Worm (Caenorhabditis elegans) whole organism, L2 larva: ENCODE measurements around the gene nhr-143.

Experiments used
- C34F6.9 ChIP-seq: fragments of 150-350 bp; optimal IDR thresholded peaks from 2 replicates; lab custom pipeline; 2014; ENCODE audit warnings: missing biosample characterization, missing genetic modification characterization
- R02D3.7 ChIP-seq: fragments of 150-350 bp; optimal IDR thresholded peaks from 2 replicates; lab custom pipeline; 2014; ENCODE audit warnings: missing biosample characterization, missing genetic modification characterization
- ama-1 ChIP-seq: fragments of 150-350 bp; optimal IDR thresholded peaks from 2 replicates; lab custom pipeline; 2018; ENCODE audit warnings: inconsistent platforms
- dmd-4 ChIP-seq: sonication (generic microtip); optimal IDR thresholded peaks from 2 replicates; lab custom pipeline; 2017; ENCODE audit warnings: missing biosample characterization, missing genetic modification characterization
- lin-39 ChIP-seq: fragments of 150-350 bp; optimal IDR thresholded peaks from 2 replicates; lab custom pipeline; 2014; ENCODE audit warnings: missing biosample characterization, missing genetic modification reagents, missing genetic modification characterization
- nhr-12 ChIP-seq: fragments of 150-350 bp; optimal IDR thresholded peaks from 2 replicates; lab custom pipeline; 2014; ENCODE audit warnings: missing biosample characterization, missing genetic modification characterization
- nhr-237 ChIP-seq: fragments of 150-350 bp; optimal IDR thresholded peaks from 2 replicates; lab custom pipeline; 2014; ENCODE audit warnings: missing biosample characterization, missing genetic modification characterization
- nhr-77 ChIP-seq: fragments of 150-350 bp; optimal IDR thresholded peaks from 2 replicates; lab custom pipeline; 2014; ENCODE audit warnings: missing biosample characterization, missing genetic modification characterization
- sma-3 ChIP-seq: sonication (generic microtip); optimal IDR thresholded peaks from 2 replicates; lab custom pipeline; 2016; ENCODE audit warnings: missing genetic modification reagents, missing genetic modification characterization, missing compliant biosample characterization
- unc-39 ChIP-seq: fragments of 150-350 bp; optimal IDR thresholded peaks from 2 replicates; lab custom pipeline; 2014; ENCODE audit warnings: missing biosample characterization, missing genetic modification characterization
- unc-62 ChIP-seq: fragments of 150-350 bp; optimal IDR thresholded peaks from 2 replicates; lab custom pipeline; 2014; ENCODE audit warnings: missing biosample characterization, missing genetic modification reagents, missing genetic modification characterization

DNA sequence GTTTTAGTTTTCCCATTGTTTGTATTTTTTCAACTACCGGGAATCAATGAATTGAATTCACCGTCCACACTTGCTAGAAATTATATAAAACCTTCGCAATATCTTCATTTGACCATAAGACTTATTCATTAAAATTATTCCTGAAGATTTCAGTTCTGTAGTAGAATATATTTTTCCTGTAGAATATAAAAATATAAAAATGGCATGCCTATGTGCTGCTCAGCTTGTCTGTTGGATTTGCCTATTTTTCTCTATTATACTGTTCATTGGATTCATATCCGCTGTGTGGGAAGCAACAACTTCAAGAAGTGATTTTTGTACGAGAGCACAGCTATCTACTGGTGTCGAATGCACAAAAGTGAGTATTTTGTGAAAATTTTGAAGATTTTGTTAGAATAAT, 16.9 kb upstream of the nhr-143 start, which contains the start of gene F59E11.6:
- TF ChIP-seq R02D3.7 (tag; lab: Kevin White, UChicago), result no peak
- no peak for TF ChIP-seq dmd-4
- no peak for TF ChIP-seq lin-39 (tag; lab: Kevin White, UChicago)
- TF ChIP-seq ama-1, result no peak
- TF ChIP-seq unc-39 (tag; lab: Kevin White, UChicago), result no peak
- no peak for TF ChIP-seq unc-62
- TF ChIP-seq sma-3 (GFP tag; lab: Kevin White, UChicago), result no peak
- TF ChIP-seq nhr-237 (tag; lab: Kevin White, UChicago), result no peak
- TF ChIP-seq nhr-12, result no peak
- TF ChIP-seq nhr-77 (tag; lab: Kevin White, UChicago), result no peak
- no peak for TF ChIP-seq C34F6.9 (tag; lab: Kevin White, UChicago)
